Worm (Caenorhabditis elegans): ENCODE measurements around the gene pbs-3.

pbs-3 gene

DNA sequence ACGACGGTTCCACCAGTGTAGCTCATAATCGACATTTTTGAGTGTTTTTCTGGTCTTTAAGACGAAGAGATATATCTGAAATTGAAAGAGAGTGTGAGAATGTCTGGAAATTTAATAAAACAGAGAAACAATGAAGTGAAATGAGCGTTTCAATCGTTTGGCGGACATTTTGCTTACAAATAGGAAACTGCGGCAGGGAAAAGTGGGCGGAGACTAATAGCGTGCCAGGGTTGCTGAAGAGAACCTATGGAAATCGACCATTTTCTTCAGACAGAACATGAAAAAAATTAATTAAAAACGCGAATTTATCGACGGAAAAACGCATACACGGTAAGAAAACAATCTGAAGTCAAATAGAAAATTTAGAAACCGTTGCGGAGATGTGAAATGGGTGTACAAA is at the start of gene pbs-3:
Gene pbs-3 (minus strand): TSS at position 75 of the 400 bp plus-strand sequence.
- TF ChIP-seq lin-38 (GFP tag; IDR thresholded peaks at IDR 0.05) (peak; percentile 77), nhr-28 (tag; optimal IDR thresholded peaks at IDR 0.05) (peak; percentile 62), nhr-77 (tag; optimal IDR thresholded peaks at IDR 0.05) (peak; percentile 73), Y48G9A.11 (GFP tag; IDR thresholded peaks at IDR 0.05) (0 out of 2 replicates have a peak, but pooled peaks have one; percentile 19), F26F4.8 (GFP tag; conservative IDR thresholded peaks at IDR 0.05) (no peak), daf-16 (GFP tag; optimal IDR thresholded peaks at IDR 0.05) (no peak), daf-16 (tag; optimal IDR thresholded peaks at IDR 0.05) (peak; percentile 35), mdl-1 (tag; optimal IDR thresholded peaks at IDR 0.05) (peak in 1 of 2 experiments; percentile 5), mxl-3 (GFP tag; optimal IDR thresholded peaks at IDR 0.05) (peak; percentile 12), mes-2 (tag; optimal IDR thresholded peaks at IDR 0.05; ENCODE audit: poor library complexity, severe bottlenecking) (peak; percentile 95), hlh-11 (tag; optimal IDR thresholded peaks at IDR 0.05) (peak; percentile 35), arid-1 (GFP tag; conservative IDR thresholded peaks at IDR 0.05) (no peak), lin-13 (GFP tag; optimal IDR thresholded peaks at IDR 0.05) (peak; percentile 58), unc-130 (GFP tag; optimal IDR thresholded peaks at IDR 0.05) (peak; percentile 83), nhr-6 (tag; optimal IDR thresholded peaks at IDR 0.05) (peak; percentile 82), tra-1 (GFP tag; IDR thresholded peaks at IDR 0.05) (no peak), dve-1 (tag; optimal IDR thresholded peaks at IDR 0.05; ENCODE audit: insufficient read depth) (peak; percentile 66), aha-1 (tag) (no peak), dpl-1 (GFP tag; optimal IDR thresholded peaks at IDR 0.05) (peak; percentile 67), vab-7 (GFP tag; IDR thresholded peaks at IDR 0.05) (peak; percentile 54; the same call in 1 of the 2 replicates), ZK546.5 (tag; optimal IDR thresholded peaks at IDR 0.05) (no peak), hif-1 (tag; optimal IDR thresholded peaks at IDR 0.05) (peak in 1 of 2 experiments; percentile 68), ceh-20 (GFP tag; IDR thresholded peaks at IDR 0.05) (no peak), ama-1 (optimal IDR thresholded peaks at IDR 0.05) (peak; percentile 66), jun-1 (tag; optimal IDR thresholded peaks at IDR 0.05) (no peak), mep-1 (tag; optimal IDR thresholded peaks at IDR 0.05) (peak; percentile 77), nhr-11 (tag; optimal IDR thresholded peaks at IDR 0.05) (peak; percentile 50), madf-5 (GFP tag; IDR thresholded peaks at IDR 0.05) (0 out of 4 replicates have a peak, but pooled peaks of 1 of the 2 experiments have one; percentile 46), ceh-32 (tag; optimal IDR thresholded peaks at IDR 0.05; ENCODE audit: poor library complexity) (no peak), nhr-25 (tag; optimal IDR thresholded peaks at IDR 0.05; ENCODE audit: borderline replicate concordance, insufficient read depth) (no peak), unc-62 (GFP tag; optimal IDR thresholded peaks at IDR 0.05 in 1 of 2) (peak in 1 of 2 experiments; percentile 82), unc-62 (tag; optimal IDR thresholded peaks at IDR 0.05) (no peak), lsy-2 (tag; optimal IDR thresholded peaks at IDR 0.05) (peak in 1 of 2 experiments; percentile 81), rbr-2 (tag; optimal IDR thresholded peaks at IDR 0.05) (peak; percentile 2), fkh-10 (GFP tag; optimal IDR thresholded peaks at IDR 0.05) (no peak), hmg-1.1 (GFP tag; IDR thresholded peaks at IDR 0.05) (peak; percentile 43; the same call in 1 of the 2 replicates)

DNA sequence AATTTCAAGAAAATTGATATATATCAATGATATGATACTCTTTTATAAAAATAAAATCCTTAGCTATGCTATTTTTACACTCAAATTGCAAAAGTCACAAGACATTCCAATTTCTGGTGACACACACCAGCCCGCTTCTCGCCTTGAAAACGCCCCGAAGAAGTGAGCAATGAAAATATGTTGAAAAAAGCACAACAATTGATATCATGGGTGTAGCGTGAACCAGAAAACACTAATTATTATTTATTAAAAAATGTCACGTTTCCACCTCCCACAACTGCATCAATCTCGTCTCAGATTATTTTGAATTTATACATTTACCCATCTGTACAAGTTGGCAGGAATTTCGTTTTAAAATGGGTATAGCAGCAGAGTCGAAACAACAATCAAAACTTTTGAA is 49.6 kb upstream of the pbs-3 start, which contains the start of gene F59A6.4:
Gene F59A6.4 (plus strand): TSS at position 301 of the 400 bp plus-strand sequence.
- TF ChIP-seq pqm-1 (tag; optimal IDR thresholded peaks at IDR 0.05), result no peak
- no peak for TF ChIP-seq nhr-111 (GFP tag; optimal IDR thresholded peaks at IDR 0.05)
- no peak for TF ChIP-seq nhr-48 (tag; optimal IDR thresholded peaks at IDR 0.05)
- TF ChIP-seq ceh-62 (tag; optimal IDR thresholded peaks at IDR 0.05), result no peak
- no peak for TF ChIP-seq ceh-28 (tag; optimal IDR thresholded peaks at IDR 0.05)

Measured in whole organism, L4 larva.